Fruit fly (Drosophila melanogaster): ENCODE measurements around the gene CG31226.

The CG31226 gene

DNA sequence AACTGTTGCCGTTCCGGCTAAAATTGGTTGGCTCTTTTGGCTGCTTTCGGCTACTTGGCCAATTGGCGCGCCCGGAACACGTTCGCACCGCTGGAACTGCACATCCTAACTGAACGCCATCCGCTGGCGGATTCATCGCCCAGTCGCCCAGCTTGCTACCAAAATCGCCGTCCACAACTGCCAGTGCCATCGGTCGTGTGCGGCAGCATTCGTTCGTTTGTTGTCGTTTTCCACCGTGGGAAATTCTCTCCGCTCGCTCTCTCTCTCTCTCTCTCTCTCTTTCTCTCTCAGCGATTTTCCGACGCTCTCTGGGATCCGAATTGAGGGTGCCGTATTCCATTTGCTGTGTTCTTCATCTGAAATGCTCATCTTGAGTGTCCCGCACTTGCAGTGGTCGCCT lies 2.5 kb downstream of the CG31226 start, which contains the start of gene Octalpha2R (continued):
- TF ChIP-seq hbn (GFP tag; IDR thresholded peaks at IDR 0.05; ENCODE audit: partially characterized antibody) (no peak), CG12155 (GFP tag; optimal IDR thresholded peaks at IDR 0.05) (no peak), HLH4C (GFP tag; IDR thresholded peaks at IDR 0.05; ENCODE audit: partially characterized antibody) (peak; percentile 15; the same call in 1 of the 3 replicates), Jarid2 (GFP tag; optimal IDR thresholded peaks at IDR 0.05) (peak; percentile 75), gsb (GFP tag; IDR thresholded peaks at IDR 0.05) (no peak)

DNA sequence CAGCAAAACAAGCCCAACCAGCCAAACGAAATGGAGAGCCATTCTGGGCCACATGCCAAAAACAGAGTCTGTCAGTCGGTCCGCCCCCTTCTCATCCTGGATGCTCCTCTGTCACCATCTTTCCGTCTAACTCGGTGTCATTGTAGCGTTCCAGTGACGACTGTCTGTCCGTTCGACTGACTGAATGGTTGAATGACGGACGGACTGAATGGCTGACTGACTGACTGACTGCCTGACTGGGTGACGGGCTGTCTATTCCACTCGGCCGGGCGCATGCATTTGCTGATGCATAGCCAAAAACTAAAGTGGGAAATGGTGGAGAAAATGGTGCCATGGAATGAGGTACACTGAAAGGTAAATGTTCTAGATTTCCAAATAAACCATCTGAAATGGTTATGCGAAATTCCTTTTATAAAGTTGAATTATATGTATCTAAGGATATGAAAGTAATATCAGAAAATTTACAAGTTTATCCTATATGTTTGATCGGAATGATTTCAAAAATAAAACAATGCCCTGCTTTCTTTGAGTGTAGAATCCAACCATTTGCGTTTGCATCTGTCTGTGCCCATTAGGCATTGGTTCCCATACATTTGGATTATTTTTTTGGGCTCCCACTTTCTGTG lies 47.2 kb downstream of the CG31226 start:
- TF ChIP-seq wdn (GFP tag; IDR thresholded peaks at IDR 0.05), result no peak
- TF ChIP-seq ken (GFP tag; IDR thresholded peaks at IDR 0.05), result peak; percentile 31; the same call in 1 of the 3 replicates
- TF ChIP-seq odd (GFP tag; optimal IDR thresholded peaks at IDR 0.05), result no peak
- peak; percentile 94 for TF ChIP-seq CG8281 (tag; optimal IDR thresholded peaks at IDR 0.05)
- TF ChIP-seq dmrt11E (tag; optimal IDR thresholded peaks at IDR 0.05), result no peak
- peak; percentile 2 for TF ChIP-seq CG4424 (GFP tag; optimal IDR thresholded peaks at IDR 0.05)
- TF ChIP-seq nmo (GFP tag; optimal IDR thresholded peaks at IDR 0.05), result peak; percentile 43
- peak; percentile 37 for TF ChIP-seq Asciz (GFP tag; optimal IDR thresholded peaks at IDR 0.05)
- TF ChIP-seq lab (GFP tag; optimal IDR thresholded peaks at IDR 0.05), result peak; percentile 36
- TF ChIP-seq Dek (tag; optimal IDR thresholded peaks at IDR 0.05), result no peak
- peak; percentile 32; the same call in 1 of the 2 replicates for TF ChIP-seq peb (GFP tag; IDR thresholded peaks at IDR 0.05)
- TF ChIP-seq CG15269 (tag; optimal IDR thresholded peaks at IDR 0.05), result peak; percentile 22
- no peak for TF ChIP-seq pan (optimal IDR thresholded peaks at IDR 0.05)
- peak in 1 of 2 experiments; percentile 51 for TF ChIP-seq pan (GFP tag; optimal IDR thresholded peaks at IDR 0.05 in 1 of 2, IDR thresholded peaks at IDR 0.05 in 1 of 2)
- 0 out of 3 replicates have a peak, but pooled peaks have one; percentile 21 for TF ChIP-seq CG14050 (GFP tag; IDR thresholded peaks at IDR 0.05)
- TF ChIP-seq Ptx1 (GFP tag; IDR thresholded peaks at IDR 0.05), result peak; percentile 68
- no peak for TF ChIP-seq CG8290 (GFP tag; optimal IDR thresholded peaks at IDR 0.05)
- no peak for TF ChIP-seq CG8290 (tag; optimal IDR thresholded peaks at IDR 0.05)
- TF ChIP-seq pita (GFP tag; optimal IDR thresholded peaks at IDR 0.05), result no peak
- 0 out of 2 replicates have a peak, but pooled peaks have one; percentile 10 for TF ChIP-seq vvl (GFP tag; IDR thresholded peaks at IDR 0.05)
- peak; percentile 3 for TF ChIP-seq CG12219 (GFP tag; optimal IDR thresholded peaks at IDR 0.05)
- peak; percentile 38; the same call in 1 of the 3 replicates for TF ChIP-seq ci (GFP tag; IDR thresholded peaks at IDR 0.05)
- TF ChIP-seq Sox100B (GFP tag; optimal IDR thresholded peaks at IDR 0.05), result peak; percentile 53
- TF ChIP-seq Mes4 (GFP tag; optimal IDR thresholded peaks at IDR 0.05), result no peak
- TF ChIP-seq prd (optimal IDR thresholded peaks at IDR 0.05), result no peak
- TF ChIP-seq prd (GFP tag; IDR thresholded peaks at IDR 0.05), result peak; percentile 52; the same call in 1 of the 3 replicates
- no peak for TF ChIP-seq CG6683 (GFP tag; optimal IDR thresholded peaks at IDR 0.05)
- no peak for TF ChIP-seq CG17802 (tag; optimal IDR thresholded peaks at IDR 0.05)
- TF ChIP-seq pb (GFP tag; optimal IDR thresholded peaks at IDR 0.05), result no peak
- no peak for TF ChIP-seq CG13296 (GFP tag; optimal IDR thresholded peaks at IDR 0.05)
- TF ChIP-seq CG10366 (GFP tag; IDR thresholded peaks at IDR 0.05), result no peak; the same call in 1 of the 2 replicates
- TF ChIP-seq CG10209 (GFP tag; optimal IDR thresholded peaks at IDR 0.05), result peak; percentile 16
- TF ChIP-seq Fer3 (tag; optimal IDR thresholded peaks at IDR 0.05), result peak; percentile 13
- peak; percentile 37; the same call in 2 of the 3 replicates for TF ChIP-seq Aef1 (GFP tag; IDR thresholded peaks at IDR 0.05)
- TF ChIP-seq sug (tag; optimal IDR thresholded peaks at IDR 0.05), result no peak
- no peak for TF ChIP-seq Taf1 (GFP tag; IDR thresholded peaks at IDR 0.05)
- no peak for TF ChIP-seq CG30020 (tag; optimal IDR thresholded peaks at IDR 0.05)
- no peak for TF ChIP-seq ro (GFP tag; IDR thresholded peaks at IDR 0.05)
- no peak for TF ChIP-seq emc (GFP tag; optimal IDR thresholded peaks at IDR 0.05)
- no peak for TF ChIP-seq ewg (GFP tag; optimal IDR thresholded peaks at IDR 0.05)
- TF ChIP-seq CG9437 (GFP tag; optimal IDR thresholded peaks at IDR 0.05), result no peak
- TF ChIP-seq abd-A (tag; optimal IDR thresholded peaks at IDR 0.05), result no peak
- peak; percentile 34 for TF ChIP-seq ind (GFP tag; optimal IDR thresholded peaks at IDR 0.05)
- TF ChIP-seq CG12769 (tag; optimal IDR thresholded peaks at IDR 0.05), result peak; percentile 3
